Fruit fly (Drosophila melanogaster): ENCODE data around the gene bnb.

- TF ChIP-seq Fer1 (GFP tag; optimal IDR thresholded peaks at IDR 0.05) (no peak), Myb (GFP tag; optimal IDR thresholded peaks at IDR 0.05) (peak; percentile 15), gcm2 (GFP tag; optimal IDR thresholded peaks at IDR 0.05) (no peak), gsb (GFP tag; IDR thresholded peaks at IDR 0.05) (0 out of 2 replicates have a peak, but pooled peaks have one; percentile 37), hkb (optimal IDR thresholded peaks at IDR 0.05) (no peak), hkb (GFP tag; IDR thresholded peaks at IDR 0.05) (no peak), CG4707 (GFP tag; optimal IDR thresholded peaks at IDR 0.05) (no peak)
These were observed 39.6 kb upstream of the bnb start for dm6 chrX:18837046-18837445.
